1 fruit fly cellular context compared by ENCODE assay signal in the genomic region with DNA sequence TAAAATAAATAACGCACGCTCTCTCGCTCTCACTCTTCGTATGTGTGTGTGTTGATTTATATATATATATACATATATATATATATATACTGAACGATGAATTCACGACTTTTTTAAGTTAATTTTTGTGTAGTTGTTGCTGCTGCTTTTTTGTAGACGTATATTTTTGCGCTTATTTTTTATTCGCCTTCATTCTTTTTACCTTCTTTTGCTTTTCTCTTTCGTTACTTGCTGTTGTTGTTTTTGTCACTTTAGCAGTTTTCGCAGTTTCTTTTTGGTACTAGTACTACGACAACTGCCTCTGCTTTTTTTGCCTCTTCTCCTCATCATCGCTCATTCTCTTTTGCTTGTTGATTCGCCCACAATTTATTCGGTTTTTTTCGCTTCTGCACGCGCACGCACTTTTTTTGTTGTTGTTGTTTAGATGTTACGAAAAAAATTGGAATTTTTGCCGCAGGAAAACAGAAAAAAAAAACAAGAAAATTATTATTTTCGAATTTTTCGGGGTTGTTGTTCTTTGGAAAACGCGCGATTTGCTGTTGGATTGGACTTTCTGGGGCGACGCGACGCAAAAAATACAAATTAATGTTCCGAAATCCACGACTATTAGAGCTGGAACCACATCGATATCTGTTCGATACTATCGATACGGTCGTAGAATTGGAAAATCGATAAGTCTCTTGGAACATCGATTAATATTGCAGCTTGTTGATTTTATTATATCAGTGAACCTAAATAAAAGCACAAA.
A peak's percentile ranks its signal among the peaks of the same experiment; 100 is the strongest.
TF ChIP-seq lines count a peak whose summit lies in the region.

A gene (minus strand): TSS at position 632 of the 748 bp plus-strand sequence.
A gene (plus strand): TSS at position 707 of the 748 bp plus-strand sequence.

TF ChIP-seq in whole organism, embryonic, 481 proteins besides CTCF, POLR2A, EP300 and RAD21 (continued from another document):
- TF ChIP-seq CG14860 (GFP tag; IDR thresholded peaks at IDR 0.05; lab: Robert Waterston, UW; ENCODE audit: partially characterized antibody): peak; percentile 82
- no peak for TF ChIP-seq grau (tag; optimal IDR thresholded peaks at IDR 0.05; lab: Kevin White, UChicago)
- TF ChIP-seq btn (GFP tag; optimal IDR thresholded peaks at IDR 0.05; lab: Kevin White, UChicago): no peak
- TF ChIP-seq CG12155 (GFP tag; optimal IDR thresholded peaks at IDR 0.05; lab: Kevin White, UChicago): no peak
- TF ChIP-seq cas (GFP tag; IDR thresholded peaks at IDR 0.05; lab: Robert Waterston, UW): no peak
- TF ChIP-seq gcm2 (GFP tag; optimal IDR thresholded peaks at IDR 0.05; lab: Kevin White, UChicago): no peak
- TF ChIP-seq CG16813 (GFP tag; IDR thresholded peaks at IDR 0.05; lab: Robert Waterston, UW; ENCODE audit: partially characterized antibody): peak; percentile 92
- TF ChIP-seq knrl (GFP tag; IDR thresholded peaks at IDR 0.05; lab: Robert Waterston, UW; ENCODE audit: partially characterized antibody): peak; percentile 89
- no peak for TF ChIP-seq CG4404 (GFP tag; IDR thresholded peaks at IDR 0.05; lab: Robert Waterston, UW)
- peak; percentile 8 for TF ChIP-seq sd (tag; optimal IDR thresholded peaks at IDR 0.05; lab: Kevin White, UChicago)
- peak; percentile 21 to 38 for TF ChIP-seq Pdp1 (GFP tag; optimal IDR thresholded peaks at IDR 0.05; lab: Kevin White, UChicago)
- 0 out of 2 replicates have a peak, but pooled peaks have one; percentile 12 for TF ChIP-seq Xrp1 (GFP tag; IDR thresholded peaks at IDR 0.05; lab: Robert Waterston, UW)
- TF ChIP-seq CG15073 (GFP tag; optimal IDR thresholded peaks at IDR 0.05; lab: Kevin White, UChicago): no peak
